Fruit fly (Drosophila melanogaster) whole organism, embryonic: ENCODE measurements around the gene CG13622.

Source experiments
- Abd-B ChIP-seq: fragments of 200-800 bp; sonication (Bioruptor generic); optimal IDR thresholded peaks from 2 replicates; lab custom pipeline; 2018; ENCODE audit warnings: missing biosample characterization, mild to moderate bottlenecking, missing genetic modification characterization, moderate library complexity
- Asciz ChIP-seq: fragments of 200-800 bp; sonication (Bioruptor generic); optimal IDR thresholded peaks from 2 replicates; lab custom pipeline; 2017; ENCODE audit warnings: missing biosample characterization, mild to moderate bottlenecking, missing genetic modification characterization, missing genetic modification reagents
- CG10565 ChIP-seq: fragments of 200-800 bp; sonication (Bioruptor generic); optimal IDR thresholded peaks from 3 replicates; lab custom pipeline; 2016; ENCODE audit warnings: missing biosample characterization, mild to moderate bottlenecking, missing genetic modification characterization
- CG10979 ChIP-seq: fragments of 200-800 bp; sonication (Bioruptor generic); optimal IDR thresholded peaks from 2 replicates; lab custom pipeline; 2018; ENCODE audit warnings: missing biosample characterization, mild to moderate bottlenecking, missing genetic modification characterization, moderate library complexity
- CG11504 ChIP-seq: fragments of 200-800 bp; sonication (Bioruptor generic); optimal IDR thresholded peaks from 3 replicates; lab custom pipeline; 2019; ENCODE audit warnings: missing biosample characterization, mild to moderate bottlenecking, missing genetic modification characterization, moderate library complexity
- CG12155 ChIP-seq: fragments of 200-800 bp; sonication (Bioruptor generic); optimal IDR thresholded peaks from 3 replicates; lab custom pipeline; 2016; ENCODE audit warnings: missing biosample characterization, missing genetic modification characterization
- CG12659 ChIP-seq: fragments of 200-800 bp; sonication (Bioruptor generic); optimal IDR thresholded peaks from 3 replicates; lab custom pipeline; 2017; ENCODE audit warnings: mild to moderate bottlenecking, missing biosample characterization, missing genetic modification reagents, missing genetic modification characterization
- CG13424 ChIP-seq: fragments of 200-800 bp; sonication (Bioruptor generic); optimal IDR thresholded peaks from 2 replicates; lab custom pipeline; 2019; ENCODE audit warnings: missing biosample characterization, mild to moderate bottlenecking, missing genetic modification characterization, moderate library complexity
- CG13775 ChIP-seq: fragments of 200-800 bp; sonication (Bioruptor generic); optimal IDR thresholded peaks from 3 replicates; lab custom pipeline; 2017; ENCODE audit warnings: missing biosample characterization, mild to moderate bottlenecking, missing genetic modification characterization
- CG1647 ChIP-seq: fragments of 200-800 bp; sonication (Bioruptor generic); optimal IDR thresholded peaks from 3 replicates; lab custom pipeline; 2016; ENCODE audit warnings: missing biosample characterization, missing genetic modification characterization
- CG17912 ChIP-seq: fragments of 200-800 bp; sonication (Bioruptor generic); optimal IDR thresholded peaks from 2 replicates; lab custom pipeline; 2018; ENCODE audit warnings: missing biosample characterization, mild to moderate bottlenecking, missing genetic modification characterization
- CG34422 ChIP-seq: fragments of 200-800 bp; sonication (Bioruptor generic); IDR thresholded peaks from 3 replicates; pipeline ENCODE4 v1.3.6; 2022; ENCODE audit warnings: missing biosample characterization, missing genetic modification characterization
- CG43689 ChIP-seq: fragments of 200-800 bp; sonication (Bioruptor generic); IDR thresholded peaks from 2 replicates; pipeline ENCODE4 v1.3.6; 2022; ENCODE audit warnings: missing biosample characterization, missing genetic modification characterization
- CG6175 ChIP-seq: fragments of 200-800 bp; sonication (Bioruptor generic); IDR thresholded peaks from 3 replicates; pipeline ENCODE4 v1.3.6; 2022; ENCODE audit warnings: missing biosample characterization, missing genetic modification characterization
- CG8290 ChIP-seq, 3 experiments: fragments of 200-800 bp; sonication (Bioruptor generic); optimal IDR thresholded peaks; 2 replicates each; lab custom pipeline; 2016 to 2019; ENCODE audit warnings: missing biosample characterization in 3 of 3, missing genetic modification characterization in 3 of 3, mild to moderate bottlenecking in 2 of 3, moderate library complexity in 1 of 3
- CG9609 ChIP-seq: fragments of 200-800 bp; sonication (Bioruptor generic); optimal IDR thresholded peaks from 3 replicates; lab custom pipeline; 2016; ENCODE audit warnings: missing biosample characterization, missing genetic modification characterization
- Camta ChIP-seq: fragments of 200-800 bp; sonication (Bioruptor generic); optimal IDR thresholded peaks from 2 replicates; lab custom pipeline; 2016; ENCODE audit warnings: missing biosample characterization, missing genetic modification characterization
- Dek ChIP-seq: fragments of 200-800 bp; sonication (Bioruptor generic); optimal IDR thresholded peaks from 3 replicates; lab custom pipeline; 2019; ENCODE audit warnings: missing biosample characterization, mild to moderate bottlenecking, missing genetic modification characterization, moderate library complexity
- Doc3 ChIP-seq: fragments of 200-800 bp; sonication (Bioruptor generic); IDR thresholded peaks from 3 replicates; pipeline ENCODE4 v1.3.6; 2022; ENCODE audit warnings: missing biosample characterization, missing genetic modification characterization; ENCODE audit not compliant: partially characterized antibody
- ERR ChIP-seq: fragments of 200-800 bp; sonication (Bioruptor generic); optimal IDR thresholded peaks from 2 replicates; lab custom pipeline; 2016; ENCODE audit warnings: missing biosample characterization, missing genetic modification characterization
- H15 ChIP-seq: fragments of 200-800 bp; sonication (Bioruptor generic); IDR thresholded peaks from 3 replicates; pipeline ENCODE4 v1.3.6; 2022; ENCODE audit warnings: missing biosample characterization, missing genetic modification characterization
- Hmx ChIP-seq: fragments of 200-800 bp; sonication (Bioruptor generic); optimal IDR thresholded peaks from 2 replicates; lab custom pipeline; 2016; ENCODE audit warnings: missing biosample characterization, missing genetic modification characterization
- MTF-1 ChIP-seq: fragments of 200-800 bp; sonication (Bioruptor generic); optimal IDR thresholded peaks from 2 replicates; lab custom pipeline; 2018; ENCODE audit warnings: missing biosample characterization, mild to moderate bottlenecking, missing genetic modification characterization, borderline replicate concordance
- Med ChIP-seq: fragments of 200-800 bp; sonication (Bioruptor generic); peaks from one replicate; lab custom pipeline; 2016; ENCODE audit warnings: missing biosample characterization, missing genetic modification characterization, mild to moderate bottlenecking, inconsistent platforms, moderate library complexity
- Nf-YC ChIP-seq: fragments of 200-800 bp; optimal IDR thresholded peaks from 3 replicates; lab custom pipeline; 2019; ENCODE audit warnings: missing biosample characterization, mild to moderate bottlenecking, missing genetic modification characterization, moderate library complexity
- Spps ChIP-seq: fragments of 200-800 bp; sonication (Bioruptor generic); optimal IDR thresholded peaks from 2 replicates; lab custom pipeline; 2018; ENCODE audit warnings: missing biosample characterization, mild to moderate bottlenecking, missing genetic modification characterization
- Ssrp ChIP-seq: fragments of 200-800 bp; sonication (Bioruptor generic); optimal IDR thresholded peaks from 2 replicates; lab custom pipeline; 2018; ENCODE audit warnings: missing biosample characterization, mild to moderate bottlenecking, missing genetic modification characterization, moderate library complexity
- ara ChIP-seq: fragments of 200-800 bp; sonication (Bioruptor generic); IDR thresholded peaks from 2 replicates; pipeline ENCODE4 v1.3.6; 2022; ENCODE audit warnings: missing biosample characterization, missing genetic modification characterization
- bsh ChIP-seq, 2 experiments: fragments of 200-800 bp; sonication (Bioruptor generic); optimal IDR thresholded peaks; 2 replicates each; lab custom pipeline; 2017 to 2018; ENCODE audit warnings: mild to moderate bottlenecking in 2 of 2, missing biosample characterization in 2 of 2, missing genetic modification characterization in 2 of 2, moderate library complexity in 1 of 2
- emc ChIP-seq: fragments of 200-800 bp; sonication (Bioruptor generic); optimal IDR thresholded peaks from 2 replicates; lab custom pipeline; 2016; ENCODE audit warnings: missing biosample characterization, missing genetic modification characterization
- fd96Cb ChIP-seq: fragments of 200-800 bp; sonication (Bioruptor generic); optimal IDR thresholded peaks from 2 replicates; lab custom pipeline; 2018; ENCODE audit warnings: missing biosample characterization, mild to moderate bottlenecking, missing genetic modification characterization, moderate library complexity
- gcm ChIP-seq: fragments of 200-800 bp; sonication (Bioruptor generic); optimal IDR thresholded peaks from 2 replicates; lab custom pipeline; 2019; ENCODE audit warnings: missing biosample characterization, mild to moderate bottlenecking, missing genetic modification characterization, moderate library complexity
- gcm2 ChIP-seq: fragments of 200-800 bp; sonication (Bioruptor generic); optimal IDR thresholded peaks from 2 replicates; lab custom pipeline; 2016; ENCODE audit warnings: missing biosample characterization, missing genetic modification characterization
- gsb-n ChIP-seq: fragments of 200-800 bp; sonication (Bioruptor generic); optimal IDR thresholded peaks from 3 replicates; lab custom pipeline; 2018; ENCODE audit warnings: missing biosample characterization, mild to moderate bottlenecking, missing genetic modification characterization
- hkb ChIP-seq, 2 experiments: fragments of 200-800 bp in 1 of 2; fragments of >200 bp in 1 of 2; sonication (Bioruptor generic) in 1 of 2; IDR thresholded peaks in 1 of 2; optimal IDR thresholded peaks in 1 of 2; 2 replicates each; pipeline versions ENCODE4 v1.3.6 to Lab custom; 2017 to 2022; ENCODE audit warnings: missing biosample characterization in 1 of 2, missing genetic modification characterization in 1 of 2
- jumu ChIP-seq: fragments of 200-800 bp; sonication (Bioruptor generic); optimal IDR thresholded peaks from 3 replicates; lab custom pipeline; 2016; ENCODE audit warnings: missing biosample characterization, missing genetic modification characterization
- ken ChIP-seq: fragments of 200-800 bp; sonication (Bioruptor generic); IDR thresholded peaks from 3 replicates; pipeline ENCODE4 v1.3.6; 2022; ENCODE audit warnings: missing biosample characterization, missing genetic modification characterization
- nerfin-1 ChIP-seq: fragments of 200-800 bp; sonication (Bioruptor generic); optimal IDR thresholded peaks from 3 replicates; lab custom pipeline; 2019; ENCODE audit warnings: missing biosample characterization, mild to moderate bottlenecking, missing genetic modification characterization, moderate library complexity
- pb ChIP-seq: fragments of 200-800 bp; sonication (Bioruptor generic); optimal IDR thresholded peaks from 3 replicates; lab custom pipeline; 2016; ENCODE audit warnings: missing biosample characterization, missing genetic modification characterization
- sisA ChIP-seq: fragments of 200-800 bp; sonication (Bioruptor generic); IDR thresholded peaks from 2 replicates; pipeline ENCODE4 v1.3.6; 2022; ENCODE audit warnings: missing biosample characterization, missing genetic modification characterization
- slp2 ChIP-seq: fragments of 200-800 bp; sonication (Bioruptor generic); optimal IDR thresholded peaks from 2 replicates; lab custom pipeline; 2016; ENCODE audit warnings: missing biosample characterization, missing genetic modification characterization
- sna ChIP-seq: fragments of 200-800 bp; sonication (Bioruptor generic); IDR thresholded peaks from 2 replicates; pipeline ENCODE4 v1.3.6; 2022; ENCODE audit warnings: missing biosample characterization, missing genetic modification characterization; ENCODE audit not compliant: partially characterized antibody
- ssp ChIP-seq: fragments of 200-800 bp; sonication (Bioruptor generic); IDR thresholded peaks from 2 replicates; pipeline ENCODE4 v1.3.6; 2022; ENCODE audit warnings: missing biosample characterization, missing genetic modification characterization
- tgo ChIP-seq: fragments of 200-800 bp; sonication (Bioruptor generic); IDR thresholded peaks from 3 replicates; pipeline ENCODE4 v1.3.6; 2022; ENCODE audit warnings: missing biosample characterization, missing genetic modification characterization
- tio ChIP-seq: fragments of 200-800 bp; sonication (Bioruptor generic); optimal IDR thresholded peaks from 2 replicates; lab custom pipeline; 2017; ENCODE audit warnings: missing biosample characterization, missing genetic modification characterization, inconsistent platforms
- ttk ChIP-seq: fragments of 200-800 bp; sonication (Bioruptor generic); IDR thresholded peaks from 2 replicates; pipeline ENCODE4 v2.1.2; 2022; ENCODE audit warnings: missing biosample characterization, missing genetic modification characterization
- twi ChIP-seq: fragments of 200-800 bp; optimal IDR thresholded peaks from 2 replicates; lab custom pipeline; 2019; ENCODE audit warnings: missing biosample characterization, mild to moderate bottlenecking, missing genetic modification characterization, moderate library complexity
- z ChIP-seq: fragments of 200-800 bp; sonication (Bioruptor generic); IDR thresholded peaks from 3 replicates; pipeline ENCODE4 v1.3.6; 2022; ENCODE audit warnings: missing biosample characterization, missing genetic modification characterization
- zf30C ChIP-seq: fragments of 200-800 bp; sonication (Bioruptor generic); optimal IDR thresholded peaks from 3 replicates; lab custom pipeline; 2018; ENCODE audit warnings: missing biosample characterization, mild to moderate bottlenecking, missing genetic modification characterization

Gene CG13622

dm6 chr3R:24557020-24557465 is 33.6 kb upstream of the CG13622 start (continued):
- TF ChIP-seq Nf-YC (tag; lab: Kevin White, UChicago): peak; percentile 49
- TF ChIP-seq bsh (GFP tag; optimal IDR thresholded peaks at IDR 0.05; lab: Kevin White, UChicago): peak in 1 of 2 experiments; percentile 57
- TF ChIP-seq CG10979 (tag; lab: Kevin White, UChicago): peak; percentile 38
- TF ChIP-seq H15 (GFP tag; lab: Robert Waterston, UW): peak; percentile 71; the same call in 2 of the 3 replicates
- no peak for TF ChIP-seq Spps
- peak; percentile 97 for TF ChIP-seq Med (GFP tag; lab: Kevin White, UChicago)
- peak; percentile 17 for TF ChIP-seq CG13775 (GFP tag; lab: Kevin White, UChicago)
- no peak for TF ChIP-seq zf30C (GFP tag; lab: Kevin White, UChicago)
- TF ChIP-seq CG12155: peak; percentile 55
- TF ChIP-seq CG8290 (GFP tag; optimal IDR thresholded peaks at IDR 0.05; lab: Kevin White, UChicago): peak; percentile 66
- peak in 1 of 2 experiments; percentile 83 for TF ChIP-seq CG8290 (tag; optimal IDR thresholded peaks at IDR 0.05; lab: Kevin White, UChicago)
- TF ChIP-seq emc: no peak
- TF ChIP-seq Dek (tag; lab: Kevin White, UChicago): peak; percentile 53
- no peak for TF ChIP-seq z (GFP tag; lab: Robert Waterston, UW)
- TF ChIP-seq CG17912 (GFP tag; lab: Kevin White, UChicago): peak; percentile 46
- peak; percentile 68 for TF ChIP-seq sisA (GFP tag; lab: Robert Waterston, UW)
- TF ChIP-seq ken: no peak
- no peak; the same call in 1 of the 2 replicates for TF ChIP-seq ara (GFP tag; lab: Robert Waterston, UW)
- TF ChIP-seq tio: peak; percentile 9
- peak; percentile 18 for TF ChIP-seq gsb-n (tag; lab: Kevin White, UChicago)
- TF ChIP-seq pb (GFP tag; lab: Kevin White, UChicago): no peak
- TF ChIP-seq CG6175 (GFP tag; lab: Robert Waterston, UW): no peak; the same call in 2 of the 3 replicates
- peak; percentile 5 for TF ChIP-seq CG1647 (GFP tag; lab: Kevin White, UChicago)
- peak; percentile 53; the same call in 1 of the 2 replicates for TF ChIP-seq sna (GFP tag; lab: Robert Waterston, UW)
- no peak for TF ChIP-seq hkb (optimal IDR thresholded peaks at IDR 0.05; lab: Kevin White, UChicago)
- peak; percentile 62 for TF ChIP-seq hkb (GFP tag; IDR thresholded peaks at IDR 0.05; lab: Robert Waterston, UW)
- no peak for TF ChIP-seq Abd-B (GFP tag; lab: Kevin White, UChicago)
- TF ChIP-seq CG34422 (GFP tag; lab: Robert Waterston, UW): peak; percentile 85; the same call in 2 of the 3 replicates
- TF ChIP-seq ssp (GFP tag; lab: Robert Waterston, UW): peak; percentile 65
- TF ChIP-seq jumu: no peak
- peak; percentile 38; the same call in 1 of the 2 replicates for TF ChIP-seq ttk (GFP tag; lab: Robert Waterston, UW)
- TF ChIP-seq MTF-1 (GFP tag; lab: Kevin White, UChicago): peak; percentile 50
- peak; percentile 37 for TF ChIP-seq nerfin-1 (tag; lab: Kevin White, UChicago)
- TF ChIP-seq Hmx (GFP tag; lab: Kevin White, UChicago): no peak
- TF ChIP-seq ERR: peak; percentile 50
- no peak for TF ChIP-seq CG43689 (GFP tag; lab: Robert Waterston, UW)
- TF ChIP-seq CG9609 (GFP tag; lab: Kevin White, UChicago): peak; percentile 61
- peak; percentile 32 for TF ChIP-seq twi (tag; lab: Kevin White, UChicago)
- TF ChIP-seq CG13424: peak; percentile 49
- TF ChIP-seq Doc3 (GFP tag; lab: Robert Waterston, UW): no peak
- TF ChIP-seq gcm (GFP tag; lab: Kevin White, UChicago): no peak
- TF ChIP-seq Ssrp (tag; lab: Kevin White, UChicago): peak; percentile 27
- peak; percentile 58 for TF ChIP-seq Asciz
- peak; percentile 64 for TF ChIP-seq Camta (GFP tag; lab: Kevin White, UChicago)
- TF ChIP-seq fd96Cb: no peak
- TF ChIP-seq CG10565: no peak
- peak; percentile 64 for TF ChIP-seq CG11504
- TF ChIP-seq gcm2 (GFP tag; lab: Kevin White, UChicago): peak; percentile 61
- peak; percentile 72; the same call in 2 of the 3 replicates for TF ChIP-seq tgo
- TF ChIP-seq slp2: no peak
- TF ChIP-seq CG12659 (GFP tag; lab: Kevin White, UChicago): peak; percentile 54
